Worm (Caenorhabditis elegans) whole organism, L2 larva: ENCODE data around the gene C39E9.8.

Experiments
- C34F6.9 ChIP-seq: fragments of 150-350 bp; optimal IDR thresholded peaks from 2 replicates; lab custom pipeline; 2014; ENCODE audit warnings: missing biosample characterization, missing genetic modification characterization
- F13H6.1 ChIP-seq: sonication (generic microtip); optimal IDR thresholded peaks from 2 replicates; lab custom pipeline; 2016; ENCODE audit warnings: missing genetic modification characterization, missing compliant biosample characterization
- R02D3.7 ChIP-seq: fragments of 150-350 bp; optimal IDR thresholded peaks from 2 replicates; lab custom pipeline; 2014; ENCODE audit warnings: missing biosample characterization, missing genetic modification characterization
- Y55F3AM.14 ChIP-seq: fragments of 200-800 bp; sonication (Bioruptor generic); optimal IDR thresholded peaks from 2 replicates; lab custom pipeline; 2018; ENCODE audit warnings: mild to moderate bottlenecking, missing genetic modification characterization, missing compliant biosample characterization
- ZK546.5 ChIP-seq: sonication (generic microtip); optimal IDR thresholded peaks from 2 replicates; lab custom pipeline; 2017; ENCODE audit warnings: missing biosample characterization, missing genetic modification characterization
- ama-1 ChIP-seq: fragments of 150-350 bp; optimal IDR thresholded peaks from 2 replicates; lab custom pipeline; 2018; ENCODE audit warnings: inconsistent platforms
- blmp-1 ChIP-seq: sonication (generic microtip); optimal IDR thresholded peaks from 2 replicates; lab custom pipeline; 2017; ENCODE audit warnings: missing genetic modification characterization, mild to moderate bottlenecking, missing compliant biosample characterization, antibody characterized with exemption, moderate library complexity; ENCODE audit not compliant: insufficient read depth
- ceh-16 ChIP-seq: fragments of 150-350 bp; optimal IDR thresholded peaks from 2 replicates; lab custom pipeline; 2014; ENCODE audit warnings: missing biosample characterization, missing genetic modification characterization
- ceh-82 ChIP-seq: fragments of 150-350 bp; optimal IDR thresholded peaks from 2 replicates; lab custom pipeline; 2014; ENCODE audit warnings: missing biosample characterization, missing genetic modification characterization
- crh-2 ChIP-seq: sonication (generic microtip); optimal IDR thresholded peaks from 2 replicates; lab custom pipeline; 2017; ENCODE audit warnings: missing biosample characterization, missing genetic modification characterization
- dmd-4 ChIP-seq: sonication (generic microtip); optimal IDR thresholded peaks from 2 replicates; lab custom pipeline; 2017; ENCODE audit warnings: missing biosample characterization, missing genetic modification characterization
- egl-27 ChIP-seq: sonication (generic microtip); optimal IDR thresholded peaks from 3 replicates; lab custom pipeline; 2017; ENCODE audit warnings: missing biosample characterization, missing genetic modification reagents, missing genetic modification characterization
- elt-1 ChIP-seq: fragments of 150-350 bp; optimal IDR thresholded peaks from 2 replicates; lab custom pipeline; 2014; ENCODE audit warnings: missing biosample characterization, missing genetic modification characterization
- elt-3 ChIP-seq: sonication (generic microtip); optimal IDR thresholded peaks from 2 replicates; lab custom pipeline; 2017; ENCODE audit warnings: missing biosample characterization, missing genetic modification characterization
- fos-1 ChIP-seq: fragments of 150-350 bp; optimal IDR thresholded peaks from 2 replicates; lab custom pipeline; 2014; ENCODE audit warnings: missing biosample characterization, missing genetic modification characterization
- gmeb-1 ChIP-seq: fragments of 150-350 bp; optimal IDR thresholded peaks from 2 replicates; lab custom pipeline; 2014; ENCODE audit warnings: missing biosample characterization, missing genetic modification characterization
- lin-11 ChIP-seq: fragments of 150-350 bp; sonication (generic microtip); optimal IDR thresholded peaks from 2 replicates; lab custom pipeline; 2014; ENCODE audit warnings: missing biosample characterization, missing genetic modification characterization, inconsistent platforms, mixed read lengths
- lin-13 ChIP-seq: fragments of 150-350 bp; optimal IDR thresholded peaks from 2 replicates; lab custom pipeline; 2014; ENCODE audit warnings: missing biosample characterization, missing genetic modification reagents, missing genetic modification characterization
- lin-39 ChIP-seq: fragments of 150-350 bp; optimal IDR thresholded peaks from 2 replicates; lab custom pipeline; 2014; ENCODE audit warnings: missing biosample characterization, missing genetic modification reagents, missing genetic modification characterization
- lsy-2 ChIP-seq, 2 experiments: fragments of 150-350 bp in 1 of 2; sonication (generic microtip) in 1 of 2; optimal IDR thresholded peaks; 2 replicates each; lab custom pipeline; 2014 to 2017; ENCODE audit warnings: missing biosample characterization in 2 of 2, missing genetic modification characterization in 2 of 2
- mab-5 ChIP-seq: fragments of 150-350 bp; optimal IDR thresholded peaks from 2 replicates; lab custom pipeline; 2014; ENCODE audit warnings: missing biosample characterization, missing genetic modification characterization
- mbf-1 ChIP-seq: sonication (generic microtip); optimal IDR thresholded peaks from 2 replicates; lab custom pipeline; 2017; ENCODE audit warnings: missing biosample characterization, missing genetic modification characterization
- mdl-1 ChIP-seq, 2 experiments: fragments of 150-350 bp in 1 of 2; sonication (generic microtip) in 1 of 2; optimal IDR thresholded peaks; 2 replicates each; lab custom pipeline; 2017; ENCODE audit warnings: missing biosample characterization in 2 of 2, missing genetic modification characterization in 2 of 2
- nhr-10 ChIP-seq: sonication (generic microtip); optimal IDR thresholded peaks from 2 replicates; lab custom pipeline; 2017; ENCODE audit warnings: missing biosample characterization, missing genetic modification characterization
- nhr-11 ChIP-seq: fragments of 150-350 bp; optimal IDR thresholded peaks from 2 replicates; lab custom pipeline; 2014; ENCODE audit warnings: missing biosample characterization, missing genetic modification characterization
- nhr-12 ChIP-seq: fragments of 150-350 bp; optimal IDR thresholded peaks from 2 replicates; lab custom pipeline; 2014; ENCODE audit warnings: missing biosample characterization, missing genetic modification characterization
- nhr-129 ChIP-seq: fragments of 150-350 bp; optimal IDR thresholded peaks from 2 replicates; lab custom pipeline; 2014; ENCODE audit warnings: missing biosample characterization, missing genetic modification characterization
- nhr-237 ChIP-seq: fragments of 150-350 bp; optimal IDR thresholded peaks from 2 replicates; lab custom pipeline; 2014; ENCODE audit warnings: missing biosample characterization, missing genetic modification characterization
- nhr-25 ChIP-seq: fragments of 150-350 bp; sonication (generic microtip); optimal IDR thresholded peaks from 3 replicates; lab custom pipeline; 2014; ENCODE audit warnings: missing biosample characterization, missing genetic modification characterization
- nhr-6 ChIP-seq: fragments of 150-350 bp; optimal IDR thresholded peaks from 2 replicates; lab custom pipeline; 2014; ENCODE audit warnings: missing biosample characterization, missing genetic modification characterization
- peb-1 ChIP-seq: fragments of 150-350 bp; optimal IDR thresholded peaks from 2 replicates; lab custom pipeline; 2014; ENCODE audit warnings: missing biosample characterization, missing genetic modification characterization
- sem-4 ChIP-seq: fragments of 150-350 bp; optimal IDR thresholded peaks from 2 replicates; lab custom pipeline; 2014; ENCODE audit warnings: missing biosample characterization, missing genetic modification reagents, missing genetic modification characterization
- sma-3 ChIP-seq: sonication (generic microtip); optimal IDR thresholded peaks from 2 replicates; lab custom pipeline; 2016; ENCODE audit warnings: missing genetic modification reagents, missing genetic modification characterization, missing compliant biosample characterization
- sma-9 ChIP-seq, 2 experiments: fragments of 150-350 bp in 1 of 2; sonication (generic microtip) in 1 of 2; optimal IDR thresholded peaks; 2 replicates each; lab custom pipeline; 2014 to 2016; ENCODE audit warnings: missing genetic modification characterization in 2 of 2, mild to moderate bottlenecking in 1 of 2, missing biosample characterization in 1 of 2, missing compliant biosample characterization in 1 of 2, missing genetic modification reagents in 1 of 2, moderate library complexity in 1 of 2
- unc-39 ChIP-seq: fragments of 150-350 bp; optimal IDR thresholded peaks from 2 replicates; lab custom pipeline; 2014; ENCODE audit warnings: missing biosample characterization, missing genetic modification characterization
- unc-55 ChIP-seq: fragments of 150-350 bp; sonication (generic microtip); optimal IDR thresholded peaks from 3 replicates; lab custom pipeline; 2014; ENCODE audit warnings: missing biosample characterization, missing genetic modification reagents, missing genetic modification characterization
- unc-62 ChIP-seq: fragments of 150-350 bp; optimal IDR thresholded peaks from 2 replicates; lab custom pipeline; 2014; ENCODE audit warnings: missing biosample characterization, missing genetic modification reagents, missing genetic modification characterization
- zag-1 ChIP-seq: fragments of 150-350 bp; optimal IDR thresholded peaks from 2 replicates; lab custom pipeline; 2014; ENCODE audit warnings: missing biosample characterization, missing genetic modification characterization
- ztf-1 ChIP-seq: fragments of 200-800 bp; sonication (Bioruptor generic); conservative IDR thresholded peaks from 2 replicates; pipeline ENCODE4 v1.3.6; 2022; ENCODE audit warnings: missing genetic modification characterization, missing compliant biosample characterization
- ztf-4 ChIP-seq: fragments of 150-350 bp; optimal IDR thresholded peaks from 2 replicates; lab custom pipeline; 2014; ENCODE audit warnings: missing biosample characterization, missing genetic modification characterization

Gene C39E9.8

ce11 chrIV:13096778-13097177 is 17.5 kb downstream of the C39E9.8 start:
- TF ChIP-seq nhr-129 (tag; lab: Kevin White, UChicago) (peak; percentile 27), unc-62 (GFP tag; lab: Kevin White, UChicago) (no peak)

ce11 chrIV:13098652-13099051 is 19.4 kb downstream of the C39E9.8 start, which contains the start of the genes dli-1, tin-9.2 and exos-4.1:
dli-1 (minus strand) TSS chrIV:13098792.
tin-9.2 (plus strand) TSS chrIV:13098995.
exos-4.1 (plus strand) TSS chrIV:13098999.
- TF ChIP-seq unc-55 (GFP tag; lab: Kevin White, UChicago): peak; percentile 89
- TF ChIP-seq ZK546.5 (tag; lab: Kevin White, UChicago): peak; percentile 19
- TF ChIP-seq gmeb-1 (tag; lab: Kevin White, UChicago): peak; percentile 84
- TF ChIP-seq F13H6.1: peak; percentile 53
- TF ChIP-seq mdl-1 (tag; optimal IDR thresholded peaks at IDR 0.05; lab: Kevin White, UChicago): peak in 1 of 2 experiments; percentile 5
- TF ChIP-seq nhr-25: peak; percentile 65
- TF ChIP-seq lin-11 (tag; lab: Kevin White, UChicago): peak; percentile 23
- no peak for TF ChIP-seq zag-1 (tag; lab: Kevin White, UChicago)
- no peak for TF ChIP-seq peb-1 (tag; lab: Kevin White, UChicago)
- TF ChIP-seq ceh-82 (tag; lab: Kevin White, UChicago): no peak
- TF ChIP-seq C34F6.9 (tag; lab: Kevin White, UChicago): peak; percentile 91
- no peak for TF ChIP-seq elt-1
- no peak for TF ChIP-seq lin-39 (tag; lab: Kevin White, UChicago)
- TF ChIP-seq dmd-4: no peak
- TF ChIP-seq nhr-6: no peak
- TF ChIP-seq elt-3 (tag; lab: Kevin White, UChicago): no peak
- no peak for TF ChIP-seq egl-27 (tag; lab: Kevin White, UChicago)
- no peak for TF ChIP-seq mbf-1
- TF ChIP-seq unc-62 (GFP tag; lab: Kevin White, UChicago): no peak
- no peak for TF ChIP-seq unc-39 (tag; lab: Kevin White, UChicago)
- TF ChIP-seq ama-1 (lab: Kevin White, UChicago): peak; percentile 8
- no peak for TF ChIP-seq sma-9 (GFP tag; optimal IDR thresholded peaks at IDR 0.05; lab: Kevin White, UChicago)
- no peak for TF ChIP-seq sma-9 (tag; optimal IDR thresholded peaks at IDR 0.05; lab: Kevin White, UChicago)
- no peak for TF ChIP-seq R02D3.7 (tag; lab: Kevin White, UChicago)
- no peak for TF ChIP-seq nhr-237 (tag; lab: Kevin White, UChicago)
- peak; percentile 47 for TF ChIP-seq fos-1 (tag; lab: Kevin White, UChicago)
- TF ChIP-seq sem-4 (tag; lab: Kevin White, UChicago): no peak
- peak; percentile 65 to 90 for TF ChIP-seq lsy-2 (tag; optimal IDR thresholded peaks at IDR 0.05; lab: Kevin White, UChicago)
- TF ChIP-seq sma-3 (GFP tag; lab: Kevin White, UChicago): peak; percentile 40
- no peak for TF ChIP-seq nhr-10 (tag; lab: Kevin White, UChicago)
- peak; percentile 6 for TF ChIP-seq blmp-1 (tag; lab: Kevin White, UChicago)
- TF ChIP-seq ztf-1 (GFP tag; lab: Robert Waterston, UW): no peak
- TF ChIP-seq nhr-129 (tag; lab: Kevin White, UChicago): peak; percentile 90
- TF ChIP-seq ceh-16 (tag; lab: Kevin White, UChicago): no peak
- peak; percentile 82 for TF ChIP-seq crh-2 (tag; lab: Kevin White, UChicago)
- TF ChIP-seq lin-13: peak; percentile 66
- peak; percentile 67 for TF ChIP-seq mab-5 (tag; lab: Kevin White, UChicago)
- no peak for TF ChIP-seq Y55F3AM.14 (GFP tag; lab: Kevin White, UChicago)

ce11 chrIV:13100415-13100814 is 21.2 kb downstream of the C39E9.8 start, which contains the start of gene fask-1:
fask-1 (plus strand) TSS chrIV:13100715.
- TF ChIP-seq sma-9 (GFP tag; optimal IDR thresholded peaks at IDR 0.05; lab: Kevin White, UChicago) (no peak), sma-9 (tag; optimal IDR thresholded peaks at IDR 0.05; lab: Kevin White, UChicago) (no peak), dmd-4 (no peak), nhr-12 (tag; lab: Kevin White, UChicago) (no peak), peb-1 (tag; lab: Kevin White, UChicago) (no peak), lin-39 (tag; lab: Kevin White, UChicago) (no peak), zag-1 (tag; lab: Kevin White, UChicago) (no peak), blmp-1 (tag; lab: Kevin White, UChicago) (no peak), ztf-4 (no peak), nhr-11 (tag; lab: Kevin White, UChicago) (no peak), sma-3 (GFP tag; lab: Kevin White, UChicago) (no peak), R02D3.7 (tag; lab: Kevin White, UChicago) (no peak), egl-27 (tag; lab: Kevin White, UChicago) (no peak), sem-4 (tag; lab: Kevin White, UChicago) (no peak), unc-55 (GFP tag; lab: Kevin White, UChicago) (no peak), lin-13 (no peak)
